Fruit fly (Drosophila melanogaster) whole organism, embryonic: ENCODE data around the gene Upf2.

Experiments
- Atf3 ChIP-seq: fragments of 200-800 bp; sonication (Bioruptor generic); optimal IDR thresholded peaks from 3 replicates; lab custom pipeline; 2016; ENCODE audit warnings: missing biosample characterization, missing genetic modification characterization
- CG10565 ChIP-seq: fragments of 200-800 bp; sonication (Bioruptor generic); optimal IDR thresholded peaks from 3 replicates; lab custom pipeline; 2016; ENCODE audit warnings: missing biosample characterization, mild to moderate bottlenecking, missing genetic modification characterization
- CG10654 ChIP-seq: fragments of 200-800 bp; sonication (Bioruptor generic); optimal IDR thresholded peaks from 2 replicates; lab custom pipeline; 2016; ENCODE audit warnings: missing biosample characterization, missing genetic modification characterization
- CG14441 ChIP-seq: fragments of 200-800 bp; sonication (Bioruptor generic); IDR thresholded peaks from 2 replicates; pipeline ENCODE4 v1.3.6; 2022; ENCODE audit warnings: missing biosample characterization, missing genetic modification characterization
- CG15073 ChIP-seq: fragments of 200-800 bp; sonication (Bioruptor generic); optimal IDR thresholded peaks from 2 replicates; lab custom pipeline; 2016; ENCODE audit warnings: missing biosample characterization, missing genetic modification characterization
- CG1602 ChIP-seq: fragments of 200-800 bp; sonication (Bioruptor generic); optimal IDR thresholded peaks from 3 replicates; lab custom pipeline; 2016; ENCODE audit warnings: missing biosample characterization, missing genetic modification characterization
- CG16815 ChIP-seq: fragments of 200-800 bp; sonication (Bioruptor generic); optimal IDR thresholded peaks from 3 replicates; lab custom pipeline; 2017; ENCODE audit warnings: missing biosample characterization, mild to moderate bottlenecking, missing genetic modification characterization
- CG18011 ChIP-seq: fragments of 200-800 bp; sonication (Bioruptor generic); optimal IDR thresholded peaks from 2 replicates; lab custom pipeline; 2017; ENCODE audit warnings: missing biosample characterization, missing genetic modification characterization, mild to moderate bottlenecking, moderate library complexity, missing genotype
- CG18599 ChIP-seq: fragments of 200-800 bp; sonication (Bioruptor generic); optimal IDR thresholded peaks from 3 replicates; lab custom pipeline; 2017; ENCODE audit warnings: missing biosample characterization, missing genetic modification characterization, mild to moderate bottlenecking, moderate library complexity, missing genetic modification reagents
- CG2120 ChIP-seq: fragments of 200-800 bp; sonication (Bioruptor generic); optimal IDR thresholded peaks from 3 replicates; lab custom pipeline; 2016; ENCODE audit warnings: missing biosample characterization, missing genetic modification characterization
- CG2202 ChIP-seq: fragments of 200-800 bp; sonication (Bioruptor generic); optimal IDR thresholded peaks from 2 replicates; lab custom pipeline; 2018; ENCODE audit warnings: missing biosample characterization, mild to moderate bottlenecking, missing genetic modification characterization
- CG31388 ChIP-seq: fragments of 200-800 bp; sonication (Bioruptor generic); optimal IDR thresholded peaks from 2 replicates; lab custom pipeline; 2016; ENCODE audit warnings: missing biosample characterization, missing genetic modification characterization
- CG3163 ChIP-seq: fragments of 200-800 bp; sonication (Bioruptor generic); optimal IDR thresholded peaks from 3 replicates; lab custom pipeline; 2016; ENCODE audit warnings: missing biosample characterization, missing genetic modification characterization
- CG32772 ChIP-seq: fragments of 200-800 bp; sonication (Bioruptor generic); IDR thresholded peaks from 2 replicates; pipeline ENCODE4 v1.3.6; 2022; ENCODE audit warnings: missing biosample characterization, missing genetic modification characterization
- CG33213 ChIP-seq: fragments of 200-800 bp; sonication (Bioruptor generic); optimal IDR thresholded peaks from 3 replicates; lab custom pipeline; 2016; ENCODE audit warnings: missing biosample characterization, missing genetic modification characterization
- CG3995 ChIP-seq: fragments of 200-800 bp; sonication (Bioruptor generic); optimal IDR thresholded peaks from 3 replicates; lab custom pipeline; 2016; ENCODE audit warnings: missing biosample characterization, missing genetic modification characterization
- CG6175 ChIP-seq: fragments of 200-800 bp; sonication (Bioruptor generic); IDR thresholded peaks from 3 replicates; pipeline ENCODE4 v1.3.6; 2022; ENCODE audit warnings: missing biosample characterization, missing genetic modification characterization
- CG7839 ChIP-seq: fragments of 200-800 bp; sonication (Bioruptor generic); optimal IDR thresholded peaks from 3 replicates; lab custom pipeline; 2018; ENCODE audit warnings: missing biosample characterization, mild to moderate bottlenecking, missing genetic modification characterization, moderate library complexity
- CG8089 ChIP-seq: fragments of 200-800 bp; sonication (Bioruptor generic); optimal IDR thresholded peaks from 3 replicates; lab custom pipeline; 2016; ENCODE audit warnings: missing biosample characterization, missing genetic modification characterization
- CG8359 ChIP-seq: fragments of 200-800 bp; sonication (Bioruptor generic); optimal IDR thresholded peaks from 2 replicates; lab custom pipeline; 2017; ENCODE audit warnings: missing biosample characterization, mild to moderate bottlenecking, missing genetic modification characterization, borderline replicate concordance
- Dp ChIP-seq: fragments of 200-800 bp; sonication (Bioruptor generic); optimal IDR thresholded peaks from 2 replicates; lab custom pipeline; 2018; ENCODE audit warnings: missing biosample characterization, mild to moderate bottlenecking, missing genetic modification characterization, moderate library complexity
- Ets65A ChIP-seq: fragments of 200-800 bp; sonication (Bioruptor generic); peaks from one replicate; lab custom pipeline; 2016; ENCODE audit warnings: missing biosample characterization, missing genetic modification characterization
- HLH4C ChIP-seq: fragments of 200-800 bp; sonication (Bioruptor generic); IDR thresholded peaks from 3 replicates; pipeline ENCODE4 v1.3.6; 2022; ENCODE audit warnings: missing biosample characterization, missing genetic modification characterization; ENCODE audit not compliant: partially characterized antibody
- NC2α ChIP-seq: fragments of 200-800 bp; sonication (Bioruptor generic); optimal IDR thresholded peaks from 2 replicates; lab custom pipeline; 2016; ENCODE audit warnings: missing biosample characterization, missing genetic modification characterization
- Usf ChIP-seq: fragments of 200-800 bp; sonication (Bioruptor generic); optimal IDR thresholded peaks from 2 replicates; lab custom pipeline; 2017; ENCODE audit warnings: missing genotype, missing biosample characterization, missing genetic modification characterization
- aop ChIP-seq: fragments of 200-800 bp; sonication (Bioruptor generic); IDR thresholded peaks from 2 replicates; pipeline ENCODE4 v1.3.6; 2022; ENCODE audit warnings: missing biosample characterization, missing genetic modification characterization
- ap ChIP-seq: fragments of 200-800 bp; sonication (Bioruptor generic); IDR thresholded peaks from 2 replicates; pipeline ENCODE4 v1.3.6; 2022; ENCODE audit warnings: missing biosample characterization, missing genetic modification characterization
- bab2 ChIP-seq: fragments of 200-800 bp; sonication (Bioruptor generic); optimal IDR thresholded peaks from 2 replicates; lab custom pipeline; 2016; ENCODE audit warnings: missing biosample characterization, missing genetic modification characterization
- bcd ChIP-seq: fragments of 200-800 bp; sonication (Bioruptor generic); optimal IDR thresholded peaks from 2 replicates; lab custom pipeline; 2017; ENCODE audit warnings: missing biosample characterization, mild to moderate bottlenecking, missing genetic modification characterization
- bowl ChIP-seq: fragments of 200-800 bp; sonication (Bioruptor generic); IDR thresholded peaks from 2 replicates; pipeline ENCODE4 v1.3.6; 2022; ENCODE audit warnings: missing biosample characterization, missing genetic modification characterization
- br ChIP-seq: fragments of >200 bp; optimal IDR thresholded peaks from 2 replicates; lab custom pipeline; 2017
- cg ChIP-seq: fragments of 200-800 bp; sonication (Bioruptor generic); optimal IDR thresholded peaks from 3 replicates; lab custom pipeline; 2019; ENCODE audit warnings: missing biosample characterization, mild to moderate bottlenecking, missing genetic modification characterization, moderate library complexity
- crol ChIP-seq: fragments of 200-800 bp; sonication (Bioruptor generic); IDR thresholded peaks from 2 replicates; pipeline ENCODE4 v1.3.6; 2022; ENCODE audit warnings: missing biosample characterization, missing genetic modification characterization
- crp ChIP-seq, 2 experiments: fragments of 200-800 bp; sonication (Bioruptor generic); optimal IDR thresholded peaks; 2 replicates in 1 of 2; 3 replicates in 1 of 2; lab custom pipeline; 2017; ENCODE audit warnings: missing biosample characterization in 2 of 2, missing genetic modification characterization in 2 of 2, mild to moderate bottlenecking in 1 of 2, moderate library complexity in 1 of 2
- dm ChIP-seq: fragments of 200-800 bp; sonication (Bioruptor generic); optimal IDR thresholded peaks from 3 replicates; lab custom pipeline; 2016; ENCODE audit warnings: missing biosample characterization, missing genetic modification characterization
- gcm2 ChIP-seq: fragments of 200-800 bp; sonication (Bioruptor generic); optimal IDR thresholded peaks from 2 replicates; lab custom pipeline; 2016; ENCODE audit warnings: missing biosample characterization, missing genetic modification characterization
- gsb-n ChIP-seq: fragments of 200-800 bp; sonication (Bioruptor generic); optimal IDR thresholded peaks from 3 replicates; lab custom pipeline; 2018; ENCODE audit warnings: missing biosample characterization, mild to moderate bottlenecking, missing genetic modification characterization
- hkb ChIP-seq, 2 experiments: fragments of 200-800 bp in 1 of 2; fragments of >200 bp in 1 of 2; sonication (Bioruptor generic) in 1 of 2; IDR thresholded peaks in 1 of 2; optimal IDR thresholded peaks in 1 of 2; 2 replicates each; pipeline versions ENCODE4 v1.3.6 to Lab custom; 2017 to 2022; ENCODE audit warnings: missing biosample characterization in 1 of 2, missing genetic modification characterization in 1 of 2
- jigr1 ChIP-seq: fragments of 200-800 bp; sonication (Bioruptor generic); IDR thresholded peaks from 3 replicates; pipeline ENCODE4 v1.3.6; 2022; ENCODE audit warnings: missing biosample characterization, missing genetic modification characterization
- kay ChIP-seq: fragments of 200-800 bp; sonication (Bioruptor generic); optimal IDR thresholded peaks from 2 replicates; lab custom pipeline; 2016; ENCODE audit warnings: missing biosample characterization, missing genetic modification characterization
- lab ChIP-seq: fragments of 200-800 bp; sonication (Bioruptor generic); optimal IDR thresholded peaks from 3 replicates; lab custom pipeline; 2017; ENCODE audit warnings: missing biosample characterization, missing genetic modification characterization, mild to moderate bottlenecking, moderate library complexity, missing genetic modification reagents
- luna ChIP-seq: fragments of 200-800 bp; sonication (Bioruptor generic); optimal IDR thresholded peaks from 2 replicates; lab custom pipeline; 2016; ENCODE audit warnings: missing biosample characterization, missing genetic modification characterization
- nmo ChIP-seq: fragments of 200-800 bp; sonication (Bioruptor generic); optimal IDR thresholded peaks from 2 replicates; lab custom pipeline; 2018; ENCODE audit warnings: missing biosample characterization, mild to moderate bottlenecking, missing genetic modification characterization, moderate library complexity
- phol ChIP-seq: fragments of 200-800 bp; sonication (Bioruptor generic); optimal IDR thresholded peaks from 3 replicates; lab custom pipeline; 2018; ENCODE audit warnings: missing biosample characterization, mild to moderate bottlenecking, missing genetic modification characterization, moderate library complexity
- run ChIP-seq: fragments of 200-800 bp; sonication (Bioruptor generic); optimal IDR thresholded peaks from 3 replicates; lab custom pipeline; 2018; ENCODE audit warnings: missing biosample characterization, mild to moderate bottlenecking, missing genetic modification characterization
- scrt ChIP-seq: fragments of 200-800 bp; sonication (Bioruptor generic); optimal IDR thresholded peaks from 2 replicates; lab custom pipeline; 2018; ENCODE audit warnings: missing biosample characterization, mild to moderate bottlenecking, missing genetic modification characterization, moderate library complexity
- sima ChIP-seq: fragments of 200-800 bp; sonication (Bioruptor generic); optimal IDR thresholded peaks from 2 replicates; lab custom pipeline; 2016; ENCODE audit warnings: missing biosample characterization, missing genetic modification characterization
- sqz ChIP-seq: fragments of 200-800 bp; sonication (Bioruptor generic); optimal IDR thresholded peaks from 3 replicates; lab custom pipeline; 2018; ENCODE audit warnings: missing biosample characterization, mild to moderate bottlenecking, missing genetic modification characterization
- tap ChIP-seq: fragments of 200-800 bp; optimal IDR thresholded peaks from 3 replicates; lab custom pipeline; 2019; ENCODE audit warnings: missing biosample characterization, mild to moderate bottlenecking, missing genetic modification characterization, moderate library complexity
- tx ChIP-seq: fragments of 200-800 bp; sonication (Bioruptor generic); optimal IDR thresholded peaks from 2 replicates; lab custom pipeline; 2016; ENCODE audit warnings: missing biosample characterization, missing genetic modification characterization
- unc-4 ChIP-seq: fragments of 200-800 bp; sonication (Bioruptor generic); IDR thresholded peaks from 2 replicates; pipeline ENCODE4 v1.3.6; 2022; ENCODE audit warnings: missing biosample characterization, missing genetic modification characterization; ENCODE audit not compliant: partially characterized antibody
- zfh1 ChIP-seq: fragments of 200-800 bp; sonication (Bioruptor generic); IDR thresholded peaks from 3 replicates; pipeline ENCODE4 v1.3.6; 2022; ENCODE audit warnings: missing biosample characterization, missing genetic modification characterization

The Upf2 gene

DNA sequence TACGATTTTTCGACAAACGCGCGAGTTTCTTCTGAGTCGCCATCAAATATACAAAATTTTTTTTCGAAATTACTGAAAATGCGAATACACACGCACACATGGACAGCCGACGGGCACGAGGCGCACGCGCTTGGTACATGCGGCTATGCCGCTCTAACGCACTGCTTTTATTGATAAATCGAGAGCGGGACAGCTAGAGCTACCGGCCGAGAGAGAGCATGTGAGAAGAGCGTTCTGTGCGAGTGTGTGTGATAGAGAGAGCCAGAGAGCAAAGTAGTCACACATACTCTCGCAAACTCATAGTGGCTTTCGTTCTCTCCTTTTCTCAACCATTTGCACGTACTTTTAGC is 14.4 kb downstream of the Upf2 start (continued):
- TF ChIP-seq gsb-n (no peak), jigr1 (GFP tag; lab: Robert Waterston, UW) (no peak), luna (GFP tag; lab: Kevin White, UChicago) (no peak), CG18011 (no peak), tap (tag; lab: Kevin White, UChicago) (no peak), crp (GFP tag; optimal IDR thresholded peaks at IDR 0.05; lab: Kevin White, UChicago) (no peak), hkb (optimal IDR thresholded peaks at IDR 0.05; lab: Kevin White, UChicago) (no peak), hkb (GFP tag; IDR thresholded peaks at IDR 0.05; lab: Robert Waterston, UW) (no peak), bowl (no peak), HLH4C (GFP tag; lab: Robert Waterston, UW) (no peak), dm (peak; percentile 30), run (no peak), lab (GFP tag; lab: Kevin White, UChicago) (no peak), CG3995 (no peak), bcd (GFP tag; lab: Kevin White, UChicago) (no peak), unc-4 (GFP tag; lab: Robert Waterston, UW) (no peak), CG10565 (GFP tag; lab: Kevin White, UChicago) (no peak), scrt (no peak), CG32772 (GFP tag; lab: Robert Waterston, UW) (peak; percentile 88), CG8359 (GFP tag; lab: Kevin White, UChicago) (peak; percentile 10), nmo (GFP tag; lab: Kevin White, UChicago) (no peak), Ets65A (GFP tag; lab: Kevin White, UChicago) (no peak), br (lab: Kevin White, UChicago) (no peak), CG1602 (GFP tag; lab: Kevin White, UChicago) (no peak), bab2 (GFP tag; lab: Kevin White, UChicago) (no peak), CG7839 (tag; lab: Kevin White, UChicago) (no peak), CG16815 (no peak), NC2α (GFP tag; lab: Kevin White, UChicago) (no peak), gcm2 (GFP tag; lab: Kevin White, UChicago) (no peak), CG31388 (GFP tag; lab: Kevin White, UChicago) (no peak), CG2202 (tag; lab: Kevin White, UChicago) (no peak), Usf (GFP tag; lab: Kevin White, UChicago) (no peak), CG10654 (no peak), CG33213 (GFP tag; lab: Kevin White, UChicago) (no peak), tx (no peak), aop (no peak), ap (GFP tag; lab: Robert Waterston, UW) (no peak), Dp (no peak), CG8089 (GFP tag; lab: Kevin White, UChicago) (no peak), crol (peak; percentile 31; the same call in 1 of the 2 replicates), kay (GFP tag; lab: Kevin White, UChicago) (no peak), CG14441 (GFP tag; lab: Robert Waterston, UW) (no peak), CG18599 (GFP tag; lab: Kevin White, UChicago) (peak; percentile 18), cg (GFP tag; lab: Kevin White, UChicago) (peak; percentile 99), phol (tag; lab: Kevin White, UChicago) (peak; percentile 41), Atf3 (GFP tag; lab: Kevin White, UChicago) (no peak), CG3163 (no peak), zfh1 (no peak), CG6175 (no peak), sima (GFP tag; lab: Kevin White, UChicago) (no peak), sqz (GFP tag; lab: Kevin White, UChicago) (peak; percentile 97), CG15073 (GFP tag; lab: Kevin White, UChicago) (no peak), CG2120 (GFP tag; lab: Kevin White, UChicago) (no peak)
